Worm (Caenorhabditis elegans): ENCODE measurements around the gene C54F6.15.
"Not testable (repeated sequence)": the region's sequence is repeated elsewhere in the genome, so short reads cannot be mapped to it uniquely, and the experiment has no call there.

DNA sequence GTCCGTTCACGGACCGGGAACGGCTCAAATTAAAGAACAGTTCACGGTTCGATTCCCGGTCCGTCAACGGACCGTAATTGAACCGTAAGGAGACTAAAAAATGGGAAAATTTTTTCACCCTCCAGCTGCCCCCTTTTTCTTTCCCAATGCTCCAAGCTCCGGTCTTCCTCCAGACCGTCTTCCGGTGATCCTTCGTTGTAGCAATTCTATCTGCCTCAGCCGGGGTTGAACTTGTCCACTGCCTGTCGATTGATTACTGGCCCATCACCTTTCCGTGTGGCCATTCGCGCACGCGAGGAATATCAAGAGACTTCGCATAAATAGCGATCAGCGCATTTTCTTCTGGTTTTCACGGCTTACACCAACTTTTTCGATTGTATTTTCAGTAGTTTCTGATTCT, 26.3 kb upstream of the C54F6.15 start:
- TF ChIP-seq pha-4, elt-3, ceh-82, jun-1 (tag; optimal IDR thresholded peaks at IDR 0.05): not testable (repeated sequence)
